ENCODE assay signal across 2 worm cellular contexts in genomic region chrIV:16718651-16719050, ce11.
TF ChIP-seq lines count a peak whose summit lies in the region.

No protein-coding gene starts in this region.

TF ChIP-seq in whole organism, L4 larva, 104 proteins besides CTCF, POLR2A, EP300 and RAD21:
- TF ChIP-seq egl-27 (tag; optimal IDR thresholded peaks at IDR 0.05; lab: Kevin White, UChicago): no peak
- TF ChIP-seq snpc-1.2 (GFP tag; IDR thresholded peaks at IDR 0.05; lab: Robert Waterston, UW): peak; percentile 71

TF ChIP-seq in whole organism, young adult, 124 proteins besides CTCF, POLR2A, EP300 and RAD21:
- TF ChIP-seq attf-6 (GFP tag; IDR thresholded peaks at IDR 0.05; lab: Robert Waterston, UW): peak; percentile 75; the same call in 1 of the 2 replicates
- no peak for TF ChIP-seq egl-44 (GFP tag; IDR thresholded peaks at IDR 0.05; lab: Robert Waterston, UW)
- TF ChIP-seq snpc-4 (GFP tag; optimal IDR thresholded peaks at IDR 0.05; lab: Kevin White, UChicago): no peak
- TF ChIP-seq snpc-4 (tag; optimal IDR thresholded peaks at IDR 0.05; lab: Kevin White, UChicago): peak in 3 of 4 experiments; percentile 27 to 72 (median 58)
- TF ChIP-seq nfya-1 (tag; optimal IDR thresholded peaks at IDR 0.05; lab: Kevin White, UChicago; ENCODE audit: borderline replicate concordance, insufficient read depth): no peak
- no peak for TF ChIP-seq lin-26 (GFP tag; IDR thresholded peaks at IDR 0.05; lab: Robert Waterston, UW)
- TF ChIP-seq K11D2.4 (GFP tag; IDR thresholded peaks at IDR 0.05; lab: Robert Waterston, UW): no peak
- no peak for TF ChIP-seq hlh-12 (tag; optimal IDR thresholded peaks at IDR 0.05; lab: Kevin White, UChicago)
TF ChIP-seq in whole organism, young adult: peak in this region for 2.

Comparison
In these comparisons a context has a peak if more than half of its experiments do, and no peak if none do; other contexts are left out.
1. Of the 7 proteins assayed by ChIP-seq in both whole organism, young adult and whole organism, L4 larva: peak only in whole organism, young adult: snpc-4; only in whole organism, L4 larva: none; in both: none; in neither: 6.